Worm (Caenorhabditis elegans): Measurements from ENCODE around the gene lgc-23.
A peak's percentile ranks its signal among the peaks of the same experiment; 100 is the strongest.

lgc-23 gene

ce11 chrX:12073764-12074163 lies 8.8 kb downstream of the lgc-23 start, which contains the start of gene tmem-145:
Gene tmem-145 (minus strand): TSS chrX:12073864.
- no peak for TF ChIP-seq nhr-90 (tag; optimal IDR thresholded peaks at IDR 0.05; ENCODE audit: poor library complexity)
- TF ChIP-seq blmp-1 (tag; optimal IDR thresholded peaks at IDR 0.05): no peak
- no peak for TF ChIP-seq nhr-85 (tag)
- no peak for TF ChIP-seq hlh-17 (GFP tag; optimal IDR thresholded peaks at IDR 0.05; ENCODE audit: borderline replicate concordance)
- no peak for TF ChIP-seq egl-13 (tag; optimal IDR thresholded peaks at IDR 0.05)

DNA sequence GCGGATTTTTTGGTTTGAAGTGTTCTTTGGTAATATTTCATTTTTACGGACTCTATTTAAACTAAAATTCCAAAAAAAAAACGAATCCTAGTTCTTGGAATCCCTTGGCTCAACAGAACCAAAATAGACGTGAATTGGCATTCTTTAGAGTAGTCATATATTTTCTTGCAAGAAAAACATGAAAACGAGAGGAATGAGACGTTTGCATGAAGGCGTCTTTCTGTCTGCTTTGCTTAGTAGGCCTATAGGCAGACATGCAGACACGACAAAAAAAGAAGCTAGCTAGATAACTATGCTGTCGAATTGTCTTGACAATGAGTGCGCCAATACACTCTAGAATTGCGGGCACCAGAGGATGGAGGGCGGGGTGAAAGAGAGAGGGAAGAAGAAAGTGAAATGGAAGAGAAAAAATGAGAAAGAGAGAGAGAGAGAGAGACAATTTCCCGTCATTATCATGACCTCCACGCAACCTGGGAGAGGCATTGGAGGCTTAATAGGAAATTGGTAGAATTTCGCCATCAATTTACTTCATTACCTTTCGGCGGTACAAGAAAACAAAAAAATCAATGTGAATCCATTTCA lies 15.7 kb downstream of the lgc-23 start:
- TF ChIP-seq efl-1 (optimal IDR thresholded peaks at IDR 0.05) (no peak), efl-1 (GFP tag; optimal IDR thresholded peaks at IDR 0.05 in 1 of 2) (no peak), jun-1 (tag; optimal IDR thresholded peaks at IDR 0.05) (peak; percentile 19), tlp-1 (tag; optimal IDR thresholded peaks at IDR 0.05) (no peak), ceh-88 (GFP tag; IDR thresholded peaks at IDR 0.05) (no peak), lin-35 (GFP tag; optimal IDR thresholded peaks at IDR 0.05) (no peak), fkh-4 (tag; optimal IDR thresholded peaks at IDR 0.05; ENCODE audit: borderline replicate concordance) (no peak), vab-15 (tag; optimal IDR thresholded peaks at IDR 0.05) (no peak), nhr-76 (tag; optimal IDR thresholded peaks at IDR 0.05) (no peak), hpl-2 (GFP tag; optimal IDR thresholded peaks at IDR 0.05) (no peak), nhr-90 (tag; optimal IDR thresholded peaks at IDR 0.05; ENCODE audit: poor library complexity) (no peak), nhr-77 (tag; optimal IDR thresholded peaks at IDR 0.05) (no peak), zip-4 (GFP tag; optimal IDR thresholded peaks at IDR 0.05) (no peak), egl-13 (tag; optimal IDR thresholded peaks at IDR 0.05) (no peak), fos-1 (tag; optimal IDR thresholded peaks at IDR 0.05) (no peak), xbp-1 (tag; optimal IDR thresholded peaks at IDR 0.05) (no peak), sptf-1 (tag; optimal IDR thresholded peaks at IDR 0.05) (no peak), lin-39 (tag; optimal IDR thresholded peaks at IDR 0.05) (no peak), lsy-2 (tag; optimal IDR thresholded peaks at IDR 0.05) (peak in 1 of 2 experiments; percentile 2), aly-2 (tag; optimal IDR thresholded peaks at IDR 0.05) (no peak), aha-1 (tag; optimal IDR thresholded peaks at IDR 0.05) (no peak), egl-27 (tag; optimal IDR thresholded peaks at IDR 0.05) (no peak), rnt-1 (tag; optimal IDR thresholded peaks at IDR 0.05) (no peak), elt-2 (tag; optimal IDR thresholded peaks at IDR 0.05) (no peak), F16B12.6 (tag; optimal IDR thresholded peaks at IDR 0.05) (no peak), tbx-2 (tag; optimal IDR thresholded peaks at IDR 0.05) (no peak), snu-23 (GFP tag; optimal IDR thresholded peaks at IDR 0.05) (peak; percentile 25), C34B4.2 (tag; optimal IDR thresholded peaks at IDR 0.05) (no peak), ceh-8 (GFP tag; optimal IDR thresholded peaks at IDR 0.05) (no peak), ceh-82 (tag; optimal IDR thresholded peaks at IDR 0.05) (peak in 2 of 3 experiments; percentile 15 to 21), blmp-1 (tag; optimal IDR thresholded peaks at IDR 0.05) (peak; percentile 96), nhr-71 (tag; optimal IDR thresholded peaks at IDR 0.05) (peak; percentile 37), Y116A8C.19 (tag; optimal IDR thresholded peaks at IDR 0.05; ENCODE audit: borderline replicate concordance) (no peak), nhr-85 (tag) (peak; percentile 80), ets-5 (GFP tag; IDR thresholded peaks at IDR 0.05) (no peak), dsc-1 (tag; optimal IDR thresholded peaks at IDR 0.05) (peak; percentile 16), ceh-90 (tag; optimal IDR thresholded peaks at IDR 0.05) (no peak), ztf-11 (tag; optimal IDR thresholded peaks at IDR 0.05) (no peak), pax-3 (tag; optimal IDR thresholded peaks at IDR 0.05) (no peak), nhr-12 (tag; optimal IDR thresholded peaks at IDR 0.05) (no peak), lir-3 (tag; optimal IDR thresholded peaks at IDR 0.05; ENCODE audit: poor library complexity) (no peak), pag-3 (tag; optimal IDR thresholded peaks at IDR 0.05; ENCODE audit: borderline replicate concordance, insufficient read depth) (no peak), fkh-8 (tag; optimal IDR thresholded peaks at IDR 0.05) (peak; percentile 74), lin-14 (GFP tag; optimal IDR thresholded peaks at IDR 0.05) (peak; percentile 70), grh-1 (GFP tag; IDR thresholded peaks at IDR 0.05) (no peak), mab-9 (GFP tag; IDR thresholded peaks at IDR 0.05) (no peak), C16A3.4 (tag; optimal IDR thresholded peaks at IDR 0.05) (no peak), alr-1 (tag; optimal IDR thresholded peaks at IDR 0.05; ENCODE audit: borderline replicate concordance) (no peak)

All from whole organism, L1 larva.